Fruit fly (Drosophila melanogaster): ENCODE measurements around the gene pxb.

DNA sequence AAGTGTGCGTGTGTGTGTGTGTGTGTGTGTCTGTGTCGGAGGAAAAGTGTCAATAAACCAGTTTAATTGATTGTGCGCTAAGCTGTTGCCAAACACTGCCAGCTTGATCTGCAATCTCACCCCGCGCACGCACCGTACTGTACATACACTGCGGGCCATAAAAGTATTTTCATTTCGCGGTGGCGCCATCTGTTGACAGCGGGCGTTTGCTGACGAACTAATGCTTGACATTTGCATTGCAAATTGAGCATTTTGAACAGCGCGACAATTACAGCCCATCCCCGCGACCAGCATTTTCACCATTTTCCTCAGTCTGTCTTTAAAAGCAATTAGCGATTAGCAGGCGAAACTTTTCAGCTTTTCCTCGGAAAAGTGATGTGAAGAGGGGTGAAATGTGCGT, 64.6 kb downstream of the pxb start:
- TF ChIP-seq CG8478 (optimal IDR thresholded peaks at IDR 0.05), result no peak
- TF ChIP-seq CTCF (optimal IDR thresholded peaks at IDR 0.05), result peak; percentile 80 to 86
